Fruit fly (Drosophila melanogaster) whole organism, embryonic: ENCODE measurements around the gene CG13029.

ENCODE experiments used
- Ada2b ChIP-seq: fragments of 200-800 bp; sonication (Bioruptor generic); IDR thresholded peaks from 2 replicates; pipeline ENCODE4 v1.3.6; 2022; ENCODE audit warnings: missing biosample characterization, missing genetic modification characterization
- Atf6 ChIP-seq: fragments of 200-800 bp; sonication (Bioruptor generic); IDR thresholded peaks from 2 replicates; pipeline ENCODE4 v1.3.6; 2022; ENCODE audit warnings: missing biosample characterization, missing genetic modification characterization
- CG10209 ChIP-seq: fragments of 200-800 bp; sonication (Bioruptor generic); optimal IDR thresholded peaks from 3 replicates; lab custom pipeline; 2017; ENCODE audit warnings: missing biosample characterization, mild to moderate bottlenecking, missing genetic modification characterization, missing genetic modification reagents
- CG11247 ChIP-seq: fragments of 200-800 bp; sonication (Bioruptor generic); IDR thresholded peaks from 2 replicates; pipeline ENCODE4 v1.3.6; 2022; ENCODE audit warnings: missing biosample characterization, missing genetic modification characterization
- CG12219 ChIP-seq: fragments of 200-800 bp; sonication (Bioruptor generic); optimal IDR thresholded peaks from 3 replicates; lab custom pipeline; 2018; ENCODE audit warnings: missing biosample characterization, mild to moderate bottlenecking, missing genetic modification characterization
- CG12299 ChIP-seq: fragments of 200-800 bp; sonication (Bioruptor generic); optimal IDR thresholded peaks from 2 replicates; lab custom pipeline; 2018; ENCODE audit warnings: missing biosample characterization, mild to moderate bottlenecking, missing genetic modification characterization
- CG12769 ChIP-seq: fragments of 200-800 bp; sonication (Bioruptor generic); optimal IDR thresholded peaks from 2 replicates; lab custom pipeline; 2019; ENCODE audit warnings: missing biosample characterization, mild to moderate bottlenecking, missing genetic modification characterization, moderate library complexity
- CG13894 ChIP-seq: fragments of 200-800 bp; sonication (Bioruptor generic); optimal IDR thresholded peaks from 3 replicates; lab custom pipeline; 2018; ENCODE audit warnings: missing biosample characterization, mild to moderate bottlenecking, missing genetic modification characterization, moderate library complexity
- CG14710 ChIP-seq: fragments of 200-800 bp; sonication (Bioruptor generic); optimal IDR thresholded peaks from 3 replicates; lab custom pipeline; 2019; ENCODE audit warnings: missing biosample characterization, mild to moderate bottlenecking, missing genetic modification characterization, moderate library complexity
- CG15269 ChIP-seq: fragments of 200-800 bp; sonication (Bioruptor generic); optimal IDR thresholded peaks from 2 replicates; lab custom pipeline; 2018; ENCODE audit warnings: missing biosample characterization, mild to moderate bottlenecking, missing genetic modification characterization, moderate library complexity
- CG16813 ChIP-seq: fragments of 200-800 bp; sonication (Bioruptor generic); IDR thresholded peaks from 3 replicates; pipeline ENCODE4 v1.3.6; 2022; ENCODE audit warnings: missing biosample characterization, missing genetic modification characterization; ENCODE audit not compliant: partially characterized antibody
- CG17829 ChIP-seq: fragments of 200-800 bp; optimal IDR thresholded peaks from 2 replicates; lab custom pipeline; 2019; ENCODE audit warnings: missing biosample characterization, mild to moderate bottlenecking, missing genetic modification characterization, moderate library complexity
- CG2129 ChIP-seq: fragments of 200-800 bp; sonication (Bioruptor generic); IDR thresholded peaks from 2 replicates; pipeline ENCODE4 v1.3.6; 2022; ENCODE audit warnings: missing biosample characterization, missing genetic modification characterization; ENCODE audit not compliant: partially characterized antibody
- CG32767 ChIP-seq: fragments of 200-800 bp; sonication (Bioruptor generic); IDR thresholded peaks from 2 replicates; pipeline ENCODE4 v1.3.6; 2022; ENCODE audit warnings: missing biosample characterization, missing genetic modification characterization
- CG3407 ChIP-seq: fragments of 200-800 bp; sonication (Bioruptor generic); optimal IDR thresholded peaks from 2 replicates; lab custom pipeline; 2018; ENCODE audit warnings: missing biosample characterization, mild to moderate bottlenecking, missing genetic modification characterization
- CG4617 ChIP-seq: fragments of 200-800 bp; sonication (Bioruptor generic); optimal IDR thresholded peaks from 3 replicates; lab custom pipeline; 2016; ENCODE audit warnings: missing biosample characterization, missing genetic modification characterization, borderline replicate concordance
- CG4730 ChIP-seq: fragments of 200-800 bp; sonication (Bioruptor generic); IDR thresholded peaks from 2 replicates; pipeline ENCODE4 v1.3.6; 2022; ENCODE audit warnings: missing biosample characterization, missing genetic modification characterization
- CG7271 ChIP-seq: fragments of 200-800 bp; sonication (Bioruptor generic); optimal IDR thresholded peaks from 2 replicates; lab custom pipeline; 2018; ENCODE audit warnings: missing biosample characterization, mild to moderate bottlenecking, missing genetic modification characterization, moderate library complexity
- CG8359 ChIP-seq: fragments of 200-800 bp; sonication (Bioruptor generic); optimal IDR thresholded peaks from 2 replicates; lab custom pipeline; 2017; ENCODE audit warnings: missing biosample characterization, mild to moderate bottlenecking, missing genetic modification characterization, borderline replicate concordance
- CG8944 ChIP-seq: fragments of 200-800 bp; sonication (Bioruptor generic); optimal IDR thresholded peaks from 3 replicates; lab custom pipeline; 2016; ENCODE audit warnings: missing biosample characterization, missing genetic modification characterization
- D ChIP-seq, 2 experiments: fragments of 200-800 bp in 1 of 2; fragments of >200 bp in 1 of 2; sonication (Bioruptor generic) in 1 of 2; optimal IDR thresholded peaks; 2 replicates in 1 of 2; 3 replicates in 1 of 2; lab custom pipeline; 2017; ENCODE audit warnings: mild to moderate bottlenecking in 1 of 2, missing biosample characterization in 1 of 2, missing genetic modification characterization in 1 of 2, missing genetic modification reagents in 1 of 2
- D19B ChIP-seq: fragments of 200-800 bp; sonication (Bioruptor generic); optimal IDR thresholded peaks from 2 replicates; lab custom pipeline; 2017; ENCODE audit warnings: missing biosample characterization, mild to moderate bottlenecking, missing genetic modification characterization
- E2f2 ChIP-seq: fragments of 200-800 bp; sonication (Bioruptor generic); IDR thresholded peaks from 2 replicates; pipeline ENCODE4 v1.3.6; 2022; ENCODE audit warnings: missing biosample characterization, missing genetic modification characterization
- Elba2 ChIP-seq: fragments of 200-800 bp; sonication (Bioruptor generic); optimal IDR thresholded peaks from 3 replicates; lab custom pipeline; 2016; ENCODE audit warnings: missing biosample characterization, missing genetic modification characterization
- Ets65A ChIP-seq: fragments of 200-800 bp; sonication (Bioruptor generic); peaks from one replicate; lab custom pipeline; 2016; ENCODE audit warnings: missing biosample characterization, missing genetic modification characterization
- H15 ChIP-seq: fragments of 200-800 bp; sonication (Bioruptor generic); IDR thresholded peaks from 3 replicates; pipeline ENCODE4 v1.3.6; 2022; ENCODE audit warnings: missing biosample characterization, missing genetic modification characterization
- Lhr ChIP-seq: fragments of 200-800 bp; sonication (Bioruptor generic); optimal IDR thresholded peaks from 3 replicates; lab custom pipeline; 2017; ENCODE audit warnings: mild to moderate bottlenecking, missing biosample characterization, missing genetic modification reagents, missing genetic modification characterization
- Med ChIP-seq: fragments of 200-800 bp; sonication (Bioruptor generic); peaks from one replicate; lab custom pipeline; 2016; ENCODE audit warnings: missing biosample characterization, missing genetic modification characterization, mild to moderate bottlenecking, inconsistent platforms, moderate library complexity
- NC2α ChIP-seq: fragments of 200-800 bp; sonication (Bioruptor generic); optimal IDR thresholded peaks from 2 replicates; lab custom pipeline; 2016; ENCODE audit warnings: missing biosample characterization, missing genetic modification characterization
- Nf-YB ChIP-seq: fragments of 200-800 bp; sonication (Bioruptor generic); optimal IDR thresholded peaks from 3 replicates; lab custom pipeline; 2019; ENCODE audit warnings: missing biosample characterization, mild to moderate bottlenecking, missing genetic modification characterization, moderate library complexity
- Rx ChIP-seq: fragments of 200-800 bp; sonication (Bioruptor generic); IDR thresholded peaks from 2 replicates; pipeline ENCODE4 v1.3.6; 2022; ENCODE audit warnings: missing biosample characterization, missing genetic modification characterization
- Ssrp ChIP-seq: fragments of 200-800 bp; sonication (Bioruptor generic); optimal IDR thresholded peaks from 2 replicates; lab custom pipeline; 2018; ENCODE audit warnings: missing biosample characterization, mild to moderate bottlenecking, missing genetic modification characterization, moderate library complexity
- Usf ChIP-seq: fragments of 200-800 bp; sonication (Bioruptor generic); optimal IDR thresholded peaks from 2 replicates; lab custom pipeline; 2017; ENCODE audit warnings: missing genotype, missing biosample characterization, missing genetic modification characterization
- abd-A ChIP-seq: fragments of 200-800 bp; sonication (Bioruptor generic); optimal IDR thresholded peaks from 3 replicates; lab custom pipeline; 2019; ENCODE audit warnings: missing biosample characterization, mild to moderate bottlenecking, missing genetic modification characterization, moderate library complexity
- ac ChIP-seq: fragments of 200-800 bp; sonication (Bioruptor generic); optimal IDR thresholded peaks from 3 replicates; lab custom pipeline; 2017; ENCODE audit warnings: missing biosample characterization, mild to moderate bottlenecking, missing genetic modification characterization
- cad ChIP-seq: fragments of >200 bp; optimal IDR thresholded peaks from 2 replicates; lab custom pipeline; 2017; ENCODE audit warnings: missing biosample characterization, missing genetic modification characterization
- dimm ChIP-seq: fragments of 200-800 bp; sonication (Bioruptor generic); IDR thresholded peaks from 2 replicates; pipeline ENCODE4 v1.3.6; 2022; ENCODE audit warnings: missing biosample characterization, missing genetic modification characterization
- dysf ChIP-seq: fragments of 200-800 bp; sonication (Bioruptor generic); IDR thresholded peaks from 3 replicates; pipeline ENCODE4 v1.3.6; 2022; ENCODE audit warnings: missing biosample characterization, missing genetic modification characterization
- grau ChIP-seq: fragments of 200-800 bp; optimal IDR thresholded peaks from 3 replicates; lab custom pipeline; 2019; ENCODE audit warnings: missing biosample characterization, mild to moderate bottlenecking, missing genetic modification characterization, moderate library complexity
- h ChIP-seq: fragments of >200 bp; optimal IDR thresholded peaks from 2 replicates; lab custom pipeline; 2017
- insv ChIP-seq, 2 experiments: fragments of 200-800 bp; sonication (Bioruptor generic); optimal IDR thresholded peaks; 3 replicates each; lab custom pipeline; 2016 to 2018; ENCODE audit warnings: missing biosample characterization in 2 of 2, missing genetic modification characterization in 2 of 2
- lab ChIP-seq: fragments of 200-800 bp; sonication (Bioruptor generic); optimal IDR thresholded peaks from 3 replicates; lab custom pipeline; 2017; ENCODE audit warnings: missing biosample characterization, missing genetic modification characterization, mild to moderate bottlenecking, moderate library complexity, missing genetic modification reagents
- lmd ChIP-seq: fragments of 200-800 bp; sonication (Bioruptor generic); IDR thresholded peaks from 2 replicates; pipeline ENCODE4 v1.3.6; 2022; ENCODE audit warnings: missing biosample characterization, missing genetic modification characterization
- mam ChIP-seq: fragments of 200-800 bp; sonication (Bioruptor generic); optimal IDR thresholded peaks from 3 replicates; lab custom pipeline; 2016; ENCODE audit warnings: missing biosample characterization, missing genetic modification characterization
- slbo ChIP-seq: fragments of 200-800 bp; sonication (Bioruptor generic); IDR thresholded peaks from 2 replicates; pipeline ENCODE4 v1.3.6; 2022; ENCODE audit warnings: missing biosample characterization, missing genetic modification characterization
- tap ChIP-seq: fragments of 200-800 bp; optimal IDR thresholded peaks from 3 replicates; lab custom pipeline; 2019; ENCODE audit warnings: missing biosample characterization, mild to moderate bottlenecking, missing genetic modification characterization, moderate library complexity
- tin ChIP-seq: fragments of 200-800 bp; sonication (Bioruptor generic); optimal IDR thresholded peaks from 3 replicates; lab custom pipeline; 2016; ENCODE audit warnings: missing biosample characterization, missing genetic modification characterization
- toy ChIP-seq: fragments of 200-800 bp; sonication (Bioruptor generic); IDR thresholded peaks from 2 replicates; pipeline ENCODE4 v1.3.6; 2022; ENCODE audit warnings: missing biosample characterization, missing genetic modification characterization
- unpg ChIP-seq: fragments of 200-800 bp; sonication (Bioruptor generic); optimal IDR thresholded peaks from 3 replicates; lab custom pipeline; 2018; ENCODE audit warnings: missing biosample characterization, mild to moderate bottlenecking, missing genetic modification characterization, moderate library complexity
- zfh2 ChIP-seq: fragments of 200-800 bp; sonication (Bioruptor generic); optimal IDR thresholded peaks from 2 replicates; lab custom pipeline; 2016; ENCODE audit warnings: missing biosample characterization, missing genetic modification characterization

The CG13029 gene

dm6 chr3L:16885042-16885441 is 24.6 kb downstream of the CG13029 start:
- TF ChIP-seq cad (GFP tag; lab: Kevin White, UChicago), result no peak
- TF ChIP-seq CG4730, result 0 out of 2 replicates have a peak, but pooled peaks have one; percentile 13
- peak; percentile 40 for TF ChIP-seq mam (GFP tag; lab: Kevin White, UChicago)
- TF ChIP-seq Ets65A (GFP tag; lab: Kevin White, UChicago), result no peak
- no peak for TF ChIP-seq Elba2
- TF ChIP-seq Ssrp, result no peak
- TF ChIP-seq unpg, result peak; percentile 34
- TF ChIP-seq dysf (GFP tag; lab: Robert Waterston, UW), result peak; percentile 52; the same call in 2 of the 3 replicates
- TF ChIP-seq CG12769 (tag; lab: Kevin White, UChicago), result no peak
- TF ChIP-seq slbo (GFP tag; lab: Robert Waterston, UW), result peak; percentile 73
- TF ChIP-seq CG7271 (tag; lab: Kevin White, UChicago), result no peak
- peak; percentile 49 for TF ChIP-seq CG15269 (tag; lab: Kevin White, UChicago)
- no peak for TF ChIP-seq CG2129 (GFP tag; lab: Robert Waterston, UW)
- no peak for TF ChIP-seq CG13894 (tag; lab: Kevin White, UChicago)
- peak; percentile 10 for TF ChIP-seq CG10209 (GFP tag; lab: Kevin White, UChicago)
- no peak for TF ChIP-seq h
- TF ChIP-seq abd-A (tag; lab: Kevin White, UChicago), result peak; percentile 14
- TF ChIP-seq CG32767 (GFP tag; lab: Robert Waterston, UW), result no peak
- TF ChIP-seq Atf6 (GFP tag; lab: Robert Waterston, UW), result 0 out of 2 replicates have a peak, but pooled peaks have one; percentile 38
- 0 out of 3 replicates have a peak, but pooled peaks have one; percentile 9 for TF ChIP-seq H15 (GFP tag; lab: Robert Waterston, UW)
- TF ChIP-seq NC2α (GFP tag; lab: Kevin White, UChicago), result no peak
- no peak for TF ChIP-seq D (optimal IDR thresholded peaks at IDR 0.05; lab: Kevin White, UChicago)
- no peak for TF ChIP-seq D (GFP tag; optimal IDR thresholded peaks at IDR 0.05; lab: Kevin White, UChicago)
- TF ChIP-seq tap (tag; lab: Kevin White, UChicago), result peak; percentile 22
- TF ChIP-seq CG11247 (GFP tag; lab: Robert Waterston, UW), result 0 out of 2 replicates have a peak, but pooled peaks have one; percentile 11
- no peak for TF ChIP-seq CG12219
- TF ChIP-seq Rx, result no peak
- peak; percentile 63 for TF ChIP-seq Med (GFP tag; lab: Kevin White, UChicago)
- TF ChIP-seq insv (GFP tag; optimal IDR thresholded peaks at IDR 0.05; lab: Kevin White, UChicago), result no peak
- TF ChIP-seq lab (GFP tag; lab: Kevin White, UChicago), result peak; percentile 70
- no peak for TF ChIP-seq CG12299 (tag; lab: Kevin White, UChicago)
- no peak for TF ChIP-seq CG17829 (tag; lab: Kevin White, UChicago)
- no peak for TF ChIP-seq ac (GFP tag; lab: Kevin White, UChicago)
- TF ChIP-seq CG8359 (GFP tag; lab: Kevin White, UChicago), result no peak
- no peak for TF ChIP-seq CG14710 (tag; lab: Kevin White, UChicago)
- TF ChIP-seq Lhr (GFP tag; lab: Kevin White, UChicago), result no peak
- TF ChIP-seq toy (GFP tag; lab: Robert Waterston, UW), result no peak
- TF ChIP-seq D19B, result peak; percentile 20
- 0 out of 2 replicates have a peak, but pooled peaks have one; percentile 26 for TF ChIP-seq E2f2 (GFP tag; lab: Robert Waterston, UW)
- TF ChIP-seq grau (tag; lab: Kevin White, UChicago), result peak; percentile 46
- TF ChIP-seq Nf-YB (GFP tag; lab: Kevin White, UChicago), result no peak
- no peak for TF ChIP-seq CG16813 (GFP tag; lab: Robert Waterston, UW)
- TF ChIP-seq zfh2 (GFP tag; lab: Kevin White, UChicago), result no peak
- TF ChIP-seq CG3407 (GFP tag; lab: Kevin White, UChicago), result no peak
- no peak for TF ChIP-seq CG8944 (GFP tag; lab: Kevin White, UChicago)
- TF ChIP-seq lmd, result peak; percentile 59; the same call in 1 of the 2 replicates
- peak; percentile 48; the same call in 1 of the 2 replicates for TF ChIP-seq Ada2b (GFP tag; lab: Robert Waterston, UW)
- TF ChIP-seq Usf (GFP tag; lab: Kevin White, UChicago), result no peak
- no peak for TF ChIP-seq tin (GFP tag; lab: Kevin White, UChicago)
- no peak for TF ChIP-seq dimm (GFP tag; lab: Robert Waterston, UW)
- no peak for TF ChIP-seq CG4617 (GFP tag; lab: Kevin White, UChicago)
